Worm (Caenorhabditis elegans) whole organism, mixed stage, embryonic: ENCODE data around the gene Y52E8A.1.

Experiments used
- cnd-1 ChIP-seq: fragments of 200-800 bp; sonication (Bioruptor generic); optimal IDR thresholded peaks from 2 replicates; lab custom pipeline; 2018; ENCODE audit warnings: mild to moderate bottlenecking, missing genetic modification characterization, missing compliant biosample characterization
- mep-1 ChIP-seq: fragments of 150-350 bp; optimal IDR thresholded peaks from 2 replicates; lab custom pipeline; 2017; ENCODE audit warnings: missing biosample characterization, missing genetic modification reagents, missing genetic modification characterization, inconsistent platforms
- nhr-12 ChIP-seq: fragments of 150-350 bp; optimal IDR thresholded peaks from 2 replicates; lab custom pipeline; 2014; ENCODE audit warnings: missing biosample characterization, missing genetic modification characterization
- nhr-237 ChIP-seq: fragments of 150-350 bp; optimal IDR thresholded peaks from 2 replicates; lab custom pipeline; 2014; ENCODE audit warnings: missing biosample characterization, missing genetic modification characterization

DNA sequence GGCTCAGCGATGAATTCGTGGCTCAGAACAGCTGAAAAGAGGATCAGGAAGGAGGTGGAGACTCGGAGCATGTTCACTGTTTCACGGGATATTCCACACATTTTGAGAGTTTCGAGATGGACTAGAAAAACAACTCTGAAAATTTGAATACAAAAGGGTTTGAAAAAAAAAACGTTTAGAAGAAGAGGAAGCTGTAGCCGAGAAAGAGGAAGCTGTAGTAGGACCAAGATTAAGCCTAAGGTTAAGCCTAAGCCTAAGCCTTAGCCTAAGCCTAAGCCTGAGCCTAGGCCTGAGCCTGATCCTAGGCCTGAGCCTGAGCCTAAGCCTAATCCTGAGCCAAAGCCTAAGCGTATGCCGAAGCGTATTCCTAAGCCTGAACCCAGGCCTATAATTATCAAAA is 9.8 kb upstream of the Y52E8A.1 start, which contains the start of gene plep-1:
- TF ChIP-seq nhr-237 (no peak), cnd-1 (tag; lab: Kevin White, UChicago) (no peak), nhr-12 (tag; lab: Kevin White, UChicago) (no peak), mep-1 (tag; lab: Kevin White, UChicago) (no peak)
